Fruit fly (Drosophila melanogaster) whole organism, embryonic: ENCODE data around the gene CG7377.

Source experiments
- C15 ChIP-seq: fragments of 200-800 bp; sonication (Bioruptor generic); IDR thresholded peaks from 3 replicates; pipeline ENCODE4 v1.3.6; 2022; ENCODE audit warnings: missing biosample characterization, missing genetic modification characterization
- CG12744 ChIP-seq: fragments of 200-800 bp; sonication (Bioruptor generic); optimal IDR thresholded peaks from 2 replicates; lab custom pipeline; 2016; ENCODE audit warnings: missing biosample characterization, missing genetic modification characterization
- CG7839 ChIP-seq: fragments of 200-800 bp; sonication (Bioruptor generic); optimal IDR thresholded peaks from 3 replicates; lab custom pipeline; 2018; ENCODE audit warnings: missing biosample characterization, mild to moderate bottlenecking, missing genetic modification characterization, moderate library complexity
- CG7987 ChIP-seq: fragments of 200-800 bp; sonication (Bioruptor generic); optimal IDR thresholded peaks from 2 replicates; lab custom pipeline; 2018; ENCODE audit warnings: missing biosample characterization, mild to moderate bottlenecking, missing genetic modification characterization, moderate library complexity
- CG9727 ChIP-seq: fragments of 200-800 bp; sonication (Bioruptor generic); optimal IDR thresholded peaks from 3 replicates; lab custom pipeline; 2017; ENCODE audit warnings: missing biosample characterization, mild to moderate bottlenecking, missing genetic modification characterization
- CrebB ChIP-seq: fragments of 200-800 bp; sonication (Bioruptor generic); optimal IDR thresholded peaks from 3 replicates; lab custom pipeline; 2018; ENCODE audit warnings: missing biosample characterization, mild to moderate bottlenecking, missing genetic modification characterization
- Sin3A ChIP-seq: fragments of >200 bp; optimal IDR thresholded peaks from 2 replicates; lab custom pipeline; 2018
- pan ChIP-seq, 4 experiments: fragments of >200 bp in 3 of 4; fragments of 200-800 bp in 1 of 4; sonication (Bioruptor generic) in 1 of 4; optimal IDR thresholded peaks in 3 of 4; IDR thresholded peaks in 1 of 4; 2 replicates each; pipeline versions ENCODE4 v1.3.6 to Lab custom; 2017 to 2022; ENCODE audit warnings: missing biosample characterization in 2 of 4, missing genetic modification characterization in 2 of 4, mixed read lengths in 1 of 4
- phol ChIP-seq: fragments of 200-800 bp; sonication (Bioruptor generic); optimal IDR thresholded peaks from 3 replicates; lab custom pipeline; 2018; ENCODE audit warnings: missing biosample characterization, mild to moderate bottlenecking, missing genetic modification characterization, moderate library complexity
- sima ChIP-seq: fragments of 200-800 bp; sonication (Bioruptor generic); optimal IDR thresholded peaks from 2 replicates; lab custom pipeline; 2016; ENCODE audit warnings: missing biosample characterization, missing genetic modification characterization
- sna ChIP-seq: fragments of 200-800 bp; sonication (Bioruptor generic); IDR thresholded peaks from 2 replicates; pipeline ENCODE4 v1.3.6; 2022; ENCODE audit warnings: missing biosample characterization, missing genetic modification characterization; ENCODE audit not compliant: partially characterized antibody
- tin ChIP-seq: fragments of 200-800 bp; sonication (Bioruptor generic); optimal IDR thresholded peaks from 3 replicates; lab custom pipeline; 2016; ENCODE audit warnings: missing biosample characterization, missing genetic modification characterization
- wor ChIP-seq: fragments of 200-800 bp; sonication (Bioruptor generic); IDR thresholded peaks from 2 replicates; pipeline ENCODE4 v1.3.6; 2022; ENCODE audit warnings: missing biosample characterization, missing genetic modification characterization

DNA sequence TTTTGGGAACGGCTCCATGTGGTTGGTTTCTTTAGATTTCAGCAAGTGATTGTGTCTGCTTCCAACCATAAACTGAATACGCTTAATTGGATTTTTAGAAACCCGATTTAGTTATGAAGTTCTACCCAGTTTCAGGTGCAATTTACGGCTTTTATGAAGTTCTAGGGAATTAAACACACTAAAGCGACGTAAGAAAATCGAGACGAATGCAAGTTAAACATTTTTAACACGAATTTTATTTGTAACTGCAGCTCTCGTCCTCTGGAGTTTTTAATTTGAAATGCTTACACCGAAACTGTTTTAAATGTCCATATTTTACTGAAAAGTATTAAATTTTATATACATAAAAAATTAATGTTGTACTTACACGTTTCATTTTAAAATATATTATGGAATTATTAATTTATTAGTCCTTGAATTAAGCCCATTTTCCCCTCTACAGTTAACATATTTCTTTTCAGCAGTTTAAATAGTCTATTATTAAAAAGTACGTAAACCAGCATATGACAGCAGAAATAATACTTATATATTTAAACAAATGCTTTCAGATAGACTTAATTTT lies 25.4 kb upstream of the CG7377 start, which contains the start of the genes CG46412 and CG33267:
- TF ChIP-seq pan (optimal IDR thresholded peaks at IDR 0.05; lab: Kevin White, UChicago) (no peak), pan (GFP tag; optimal IDR thresholded peaks at IDR 0.05 in 1 of 2, IDR thresholded peaks at IDR 0.05 in 1 of 2) (no peak), CrebB (tag; lab: Kevin White, UChicago) (no peak), CG7839 (tag; lab: Kevin White, UChicago) (no peak), CG7987 (GFP tag; lab: Kevin White, UChicago) (no peak), phol (tag; lab: Kevin White, UChicago) (no peak), C15 (no peak), CG9727 (GFP tag; lab: Kevin White, UChicago) (no peak), wor (no peak), Sin3A (lab: Kevin White, UChicago) (no peak), sna (GFP tag; lab: Robert Waterston, UW) (no peak), sima (GFP tag; lab: Kevin White, UChicago) (no peak), tin (GFP tag; lab: Kevin White, UChicago) (no peak), CG12744 (GFP tag; lab: Kevin White, UChicago) (no peak)
